Fruit fly (Drosophila melanogaster): ENCODE measurements around the gene CG14384.
A peak's percentile ranks its signal among the peaks of the same experiment; 100 is the strongest.

DNA sequence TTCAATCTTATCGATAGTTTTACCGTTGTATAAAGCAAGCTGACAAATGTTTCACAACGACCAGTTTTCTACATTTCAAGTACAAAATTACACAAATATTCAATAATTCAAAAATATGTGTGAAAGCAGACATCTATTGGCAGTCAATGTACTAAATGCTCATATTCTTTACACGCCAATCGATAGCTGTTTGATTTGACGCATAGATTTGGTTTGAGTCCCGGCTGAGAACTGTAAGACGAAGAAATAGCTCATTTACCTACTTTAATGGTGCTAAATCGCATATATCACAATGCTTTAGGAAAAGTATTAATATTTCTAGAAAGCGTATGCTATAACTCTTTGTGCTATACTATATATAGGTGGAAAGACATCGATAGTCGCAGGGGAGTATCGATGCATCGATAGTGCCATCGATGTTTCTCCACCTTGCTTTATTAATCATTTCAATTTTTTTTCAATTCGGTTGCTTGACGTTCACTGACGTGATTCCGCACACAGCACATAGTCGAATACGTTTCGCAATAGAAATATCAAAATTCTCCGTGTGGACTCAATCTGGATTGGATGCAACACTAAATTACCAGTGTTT is 13.2 kb upstream of the CG14384 start, which contains the start of gene Paip2:
- TF ChIP-seq Myc (optimal IDR thresholded peaks at IDR 0.05): peak; percentile 26
- TF ChIP-seq CG9705 (GFP tag; optimal IDR thresholded peaks at IDR 0.05): no peak
- no peak for TF ChIP-seq dl (GFP tag; optimal IDR thresholded peaks at IDR 0.05; ENCODE audit: insufficient read depth in 1 of 2, partially characterized antibody in 2 of 2)
- TF ChIP-seq Sp1 (GFP tag; optimal IDR thresholded peaks at IDR 0.05): peak; percentile 0
- no peak for TF ChIP-seq pan (optimal IDR thresholded peaks at IDR 0.05)
- TF ChIP-seq jim (GFP tag; optimal IDR thresholded peaks at IDR 0.05): no peak
- TF ChIP-seq psq (GFP tag; optimal IDR thresholded peaks at IDR 0.05): peak; percentile 20
- no peak for TF ChIP-seq fru (GFP tag; optimal IDR thresholded peaks at IDR 0.05)
